Worm (Caenorhabditis elegans) whole organism, L4 larva: ENCODE results near the gene ZK643.5.

Experiments used
- F26F4.8 ChIP-seq: fragments of 200-800 bp; sonication (Bioruptor generic); conservative IDR thresholded peaks from 2 replicates; pipeline ENCODE4 v1.3.6; 2022; ENCODE audit warnings: missing genetic modification characterization, missing compliant biosample characterization
- F44E2.7 ChIP-seq: fragments of 200-800 bp; sonication (Bioruptor generic); IDR thresholded peaks from 2 replicates; pipeline ENCODE4 v2.1.2; 2022; ENCODE audit warnings: missing genetic modification characterization, missing compliant biosample characterization
- F49E8.2 ChIP-seq: sonication (generic microtip); optimal IDR thresholded peaks from 2 replicates; lab custom pipeline; 2016; ENCODE audit warnings: missing compliant biosample characterization, mild to moderate bottlenecking, missing genetic modification characterization, borderline replicate concordance
- Y5F2A.4 ChIP-seq: fragments of 200-800 bp; sonication (Bioruptor generic); optimal IDR thresholded peaks from 2 replicates; lab custom pipeline; 2018; ENCODE audit warnings: mild to moderate bottlenecking, missing genetic modification characterization, missing compliant biosample characterization
- ZK337.2 ChIP-seq: fragments of 200-800 bp; sonication (Bioruptor generic); IDR thresholded peaks from 2 replicates; pipeline ENCODE4 v1.3.6; 2022; ENCODE audit warnings: missing genetic modification reagents, missing genetic modification characterization, missing compliant biosample characterization
- aha-1 ChIP-seq: fragments of 150-350 bp; peaks from one replicate; lab custom pipeline; 2014; ENCODE audit warnings: missing biosample characterization, missing genetic modification characterization
- ama-1 ChIP-seq: fragments of 150-350 bp; optimal IDR thresholded peaks from 2 replicates; lab custom pipeline; 2014; ENCODE audit warnings: inconsistent platforms, mixed read lengths
- arid-1 ChIP-seq: fragments of 200-800 bp; sonication (Bioruptor generic); conservative IDR thresholded peaks from 2 replicates; pipeline ENCODE4 v1.3.6; 2022; ENCODE audit warnings: missing genetic modification reagents, missing genetic modification characterization, missing compliant biosample characterization
- attf-4 ChIP-seq: sonication (generic microtip); optimal IDR thresholded peaks from 3 replicates; lab custom pipeline; 2017; ENCODE audit warnings: missing biosample characterization, missing genetic modification characterization
- ceh-28 ChIP-seq: fragments of 150-350 bp; optimal IDR thresholded peaks from 2 replicates; lab custom pipeline; 2014; ENCODE audit warnings: missing biosample characterization, missing genetic modification reagents, missing genetic modification characterization
- ces-1 ChIP-seq: fragments of 150-350 bp; sonication (generic microtip); optimal IDR thresholded peaks from 4 replicates; lab custom pipeline; 2014; ENCODE audit warnings: missing biosample characterization, missing genetic modification reagents, missing genetic modification characterization
- ctbp-1 ChIP-seq: fragments of 200-800 bp; sonication (Bioruptor generic); IDR thresholded peaks from 2 replicates; pipeline ENCODE4 v1.3.6; 2022; ENCODE audit warnings: missing genetic modification reagents, missing genetic modification characterization, missing compliant biosample characterization
- daf-12 ChIP-seq: fragments of 150-350 bp; optimal IDR thresholded peaks from 2 replicates; lab custom pipeline; 2014; ENCODE audit warnings: missing biosample characterization, missing genetic modification reagents, missing genetic modification characterization
- dmd-6 ChIP-seq: fragments of 200-800 bp; sonication (Bioruptor generic); IDR thresholded peaks from 2 replicates; pipeline ENCODE4 v1.3.6; 2022; ENCODE audit warnings: missing genetic modification reagents, missing genetic modification characterization, missing compliant biosample characterization
- fkh-10 ChIP-seq: fragments of 150-350 bp; optimal IDR thresholded peaks from 2 replicates; lab custom pipeline; 2014; ENCODE audit warnings: missing biosample characterization, missing genetic modification reagents, missing genetic modification characterization
- gei-8 ChIP-seq: fragments of 200-800 bp; sonication (Bioruptor generic); optimal IDR thresholded peaks from 2 replicates; lab custom pipeline; 2018; ENCODE audit warnings: mild to moderate bottlenecking, missing genetic modification characterization, missing compliant biosample characterization
- hif-1 ChIP-seq, 2 experiments: sonication (generic microtip); optimal IDR thresholded peaks; 2 replicates each; lab custom pipeline; 2016 to 2017; ENCODE audit warnings: missing compliant biosample characterization in 2 of 2, missing genetic modification characterization in 2 of 2, missing genetic modification reagents in 2 of 2, missing genotype in 2 of 2, mild to moderate bottlenecking in 1 of 2
- hlh-11 ChIP-seq: fragments of 200-800 bp; sonication (Bioruptor generic); optimal IDR thresholded peaks from 2 replicates; lab custom pipeline; 2018; ENCODE audit warnings: mild to moderate bottlenecking, missing genetic modification characterization, missing compliant biosample characterization
- hlh-30 ChIP-seq: sonication (generic microtip); optimal IDR thresholded peaks from 2 replicates; lab custom pipeline; 2017; ENCODE audit warnings: antibody characterized with exemption, mild to moderate bottlenecking, missing genetic modification characterization, missing compliant biosample characterization; ENCODE audit not compliant: insufficient read depth
- hmg-1.1 ChIP-seq: fragments of 200-800 bp; sonication (Bioruptor generic); IDR thresholded peaks from 2 replicates; pipeline ENCODE4 v1.3.6; 2022; ENCODE audit warnings: missing genetic modification reagents, missing genetic modification characterization, missing compliant biosample characterization
- lin-15B ChIP-seq: fragments of 150-350 bp; sonication (generic microtip); optimal IDR thresholded peaks from 3 replicates; lab custom pipeline; 2014; ENCODE audit warnings: missing biosample characterization, missing genetic modification characterization
- lin-29 ChIP-seq: fragments of 200-800 bp; sonication (Bioruptor generic); IDR thresholded peaks from 2 replicates; pipeline ENCODE4 v1.3.6; 2022; ENCODE audit warnings: missing genetic modification reagents, missing genetic modification characterization, missing compliant biosample characterization
- lin-39 ChIP-seq: fragments of 150-350 bp; optimal IDR thresholded peaks from 2 replicates; lab custom pipeline; 2014; ENCODE audit warnings: missing biosample characterization, missing genetic modification reagents, missing genetic modification characterization
- lsy-2 ChIP-seq, 2 experiments: fragments of 150-350 bp in 1 of 2; sonication (generic microtip) in 1 of 2; optimal IDR thresholded peaks; 2 replicates each; lab custom pipeline; 2014 to 2017; ENCODE audit warnings: missing biosample characterization in 2 of 2, missing genetic modification characterization in 2 of 2
- mdl-1 ChIP-seq, 2 experiments: fragments of 150-350 bp in 1 of 2; sonication (generic microtip) in 1 of 2; optimal IDR thresholded peaks; 2 replicates each; lab custom pipeline; 2014 to 2017; ENCODE audit warnings: missing biosample characterization in 2 of 2, missing genetic modification characterization in 2 of 2
- mep-1 ChIP-seq: fragments of 150-350 bp; sonication (generic microtip); optimal IDR thresholded peaks from 3 replicates; lab custom pipeline; 2014; ENCODE audit warnings: missing biosample characterization, missing genetic modification characterization
- mes-2 ChIP-seq: sonication (generic microtip); optimal IDR thresholded peaks from 2 replicates; lab custom pipeline; 2016; ENCODE audit warnings: missing genotype, mild to moderate bottlenecking, missing genetic modification characterization, missing compliant biosample characterization; ENCODE audit not compliant: poor library complexity, severe bottlenecking
- mxl-3 ChIP-seq: fragments of 200-800 bp; sonication (Bioruptor generic); optimal IDR thresholded peaks from 2 replicates; lab custom pipeline; 2018; ENCODE audit warnings: mild to moderate bottlenecking, missing genetic modification characterization, missing compliant biosample characterization
- nhr-10 ChIP-seq: fragments of 150-350 bp; optimal IDR thresholded peaks from 2 replicates; lab custom pipeline; 2014; ENCODE audit warnings: missing biosample characterization, missing genetic modification characterization
- nhr-11 ChIP-seq: fragments of 150-350 bp; optimal IDR thresholded peaks from 2 replicates; lab custom pipeline; 2014; ENCODE audit warnings: missing biosample characterization, missing genetic modification characterization
- nhr-111 ChIP-seq: fragments of 200-800 bp; sonication (Bioruptor generic); optimal IDR thresholded peaks from 2 replicates; lab custom pipeline; 2018; ENCODE audit warnings: mild to moderate bottlenecking, missing genetic modification characterization, missing compliant biosample characterization
- nhr-25 ChIP-seq: sonication (generic microtip); optimal IDR thresholded peaks from 2 replicates; lab custom pipeline; 2017; ENCODE audit warnings: missing genetic modification characterization, mild to moderate bottlenecking, missing compliant biosample characterization, antibody characterized with exemption, moderate library complexity, borderline replicate concordance; ENCODE audit not compliant: insufficient read depth
- nhr-28 ChIP-seq: fragments of 150-350 bp; optimal IDR thresholded peaks from 2 replicates; lab custom pipeline; 2014; ENCODE audit warnings: missing biosample characterization, missing genetic modification characterization
- nhr-41 ChIP-seq: fragments of 200-800 bp; sonication (Bioruptor generic); IDR thresholded peaks from 2 replicates; pipeline ENCODE4 v1.3.6; 2022; ENCODE audit warnings: missing genetic modification reagents, missing genetic modification characterization, missing compliant biosample characterization
- rbr-2 ChIP-seq: sonication (generic microtip); optimal IDR thresholded peaks from 2 replicates; lab custom pipeline; 2016; ENCODE audit warnings: missing genotype, missing genetic modification characterization, missing compliant biosample characterization
- sdz-12 ChIP-seq: fragments of 200-800 bp; sonication (Bioruptor generic); optimal IDR thresholded peaks from 2 replicates; lab custom pipeline; 2018; ENCODE audit warnings: mild to moderate bottlenecking, missing genetic modification characterization, missing compliant biosample characterization
- set-16 ChIP-seq: fragments of 200-800 bp; sonication (Bioruptor generic); IDR thresholded peaks from 2 replicates; pipeline ENCODE4 v1.3.6; 2022; ENCODE audit warnings: missing genetic modification reagents, missing genetic modification characterization, missing compliant biosample characterization
- snpc-1.2 ChIP-seq: fragments of 200-800 bp; sonication (Bioruptor generic); IDR thresholded peaks from 2 replicates; pipeline ENCODE4 v1.3.6; 2022; ENCODE audit warnings: missing genetic modification reagents, missing genetic modification characterization, missing compliant biosample characterization
- snpc-4 ChIP-seq: fragments of 150-350 bp; optimal IDR thresholded peaks from 2 replicates; lab custom pipeline; 2014; ENCODE audit warnings: missing biosample characterization, missing genetic modification characterization
- tag-97 ChIP-seq: fragments of 200-800 bp; sonication (Bioruptor generic); IDR thresholded peaks from 2 replicates; pipeline ENCODE4 v1.3.6; 2022; ENCODE audit warnings: missing genetic modification characterization, missing compliant biosample characterization
- unc-62 ChIP-seq, 3 experiments: fragments of 150-350 bp in 1 of 3; sonication (generic microtip); optimal IDR thresholded peaks in 2 of 3; peaks in 1 of 3; 1 replicate in 1 of 3; 2 replicates in 2 of 3; lab custom pipeline; 2014 to 2017; ENCODE audit warnings: missing biosample characterization in 3 of 3, missing genetic modification characterization in 3 of 3, missing genetic modification reagents in 3 of 3, missing genotype in 1 of 3
- zfp-3 ChIP-seq: fragments of 200-800 bp; sonication (Bioruptor generic); conservative IDR thresholded peaks from 2 replicates; pipeline ENCODE4 v1.3.6; 2022; ENCODE audit warnings: missing genetic modification reagents, missing genetic modification characterization, missing compliant biosample characterization
- ztf-7 ChIP-seq: fragments of 150-350 bp; optimal IDR thresholded peaks from 2 replicates; lab custom pipeline; 2014; ENCODE audit warnings: missing biosample characterization, missing genetic modification characterization

ZK643.5 gene

DNA sequence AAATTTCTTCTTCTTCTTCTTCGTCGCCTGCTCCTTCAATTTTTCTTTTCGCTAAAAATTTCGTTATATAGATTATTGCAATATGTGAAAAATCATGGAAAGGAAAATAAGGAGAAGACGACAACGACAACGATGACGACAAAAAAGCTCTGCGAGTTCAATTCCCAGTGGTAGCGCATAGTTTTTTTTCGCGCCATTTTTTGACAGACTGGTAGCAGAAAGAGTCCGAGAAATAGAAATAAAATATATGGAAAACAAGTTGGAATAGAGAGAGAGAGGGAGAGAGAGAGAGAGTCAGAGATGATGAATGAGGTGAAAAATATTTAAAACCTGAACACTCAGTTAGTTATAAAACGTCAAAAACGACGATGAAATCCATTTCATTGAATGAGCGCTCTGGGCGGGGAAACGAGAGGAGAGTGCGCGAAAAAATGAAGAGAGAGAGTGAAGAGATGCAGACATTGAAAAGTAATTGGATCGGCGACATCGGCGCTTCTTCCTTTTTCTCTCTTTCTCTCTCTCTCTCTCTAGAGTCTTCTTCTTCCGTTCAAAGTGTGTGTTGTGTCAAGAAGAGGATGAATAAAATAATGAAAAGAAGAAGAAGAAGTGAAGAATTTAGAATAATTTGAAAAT is 26.0 kb upstream of the ZK643.5 start, which contains the start of gene pde-2:
Gene pde-2, minus strand, starts transcription at position 51 of the 633 bp plus-strand sequence.
- TF ChIP-seq lsy-2 (tag; optimal IDR thresholded peaks at IDR 0.05; lab: Kevin White, UChicago) (peak in 1 of 2 experiments; percentile 76), F49E8.2 (tag; lab: Kevin White, UChicago) (no peak), hif-1 (tag; optimal IDR thresholded peaks at IDR 0.05; lab: Kevin White, UChicago) (peak in 1 of 2 experiments; percentile 9), nhr-28 (tag; lab: Kevin White, UChicago) (peak; percentile 14), F26F4.8 (GFP tag; lab: Robert Waterston, UW) (no peak), ceh-28 (tag; lab: Kevin White, UChicago) (no peak), ces-1 (GFP tag; lab: Kevin White, UChicago) (peak; percentile 51), daf-12 (tag; lab: Kevin White, UChicago) (no peak), gei-8 (GFP tag; lab: Kevin White, UChicago) (no peak), arid-1 (GFP tag; lab: Robert Waterston, UW) (no peak), ztf-7 (no peak), nhr-10 (no peak), mxl-3 (GFP tag; lab: Kevin White, UChicago) (no peak), nhr-11 (tag; lab: Kevin White, UChicago) (peak; percentile 41), dmd-6 (GFP tag; lab: Robert Waterston, UW) (no peak), nhr-111 (GFP tag; lab: Kevin White, UChicago) (no peak), hlh-30 (tag; lab: Kevin White, UChicago) (peak; percentile 32), ama-1 (lab: Kevin White, UChicago) (no peak), nhr-25 (tag; lab: Kevin White, UChicago) (peak; percentile 30), mep-1 (peak; percentile 62), tag-97 (GFP tag; lab: Robert Waterston, UW) (no peak), ctbp-1 (GFP tag; lab: Robert Waterston, UW) (peak; percentile 76), hmg-1.1 (peak; percentile 40; the same call in 1 of the 2 replicates), rbr-2 (peak; percentile 52), mdl-1 (tag; optimal IDR thresholded peaks at IDR 0.05; lab: Kevin White, UChicago) (peak in 1 of 2 experiments; percentile 20), nhr-41 (GFP tag; lab: Robert Waterston, UW) (no peak), fkh-10 (GFP tag; lab: Kevin White, UChicago) (peak; percentile 70), snpc-4 (tag; lab: Kevin White, UChicago) (no peak), zfp-3 (GFP tag; lab: Robert Waterston, UW) (no peak; the same call in 1 of the 2 replicates), lin-39 (no peak), ZK337.2 (GFP tag; lab: Robert Waterston, UW) (no peak), aha-1 (tag; lab: Kevin White, UChicago) (peak; percentile 78), snpc-1.2 (GFP tag; lab: Robert Waterston, UW) (no peak), attf-4 (tag; lab: Kevin White, UChicago) (no peak), F44E2.7 (no peak), hlh-11 (tag; lab: Kevin White, UChicago) (peak; percentile 54), mes-2 (tag; lab: Kevin White, UChicago) (peak; percentile 41), set-16 (GFP tag; lab: Robert Waterston, UW) (peak; percentile 39)

DNA sequence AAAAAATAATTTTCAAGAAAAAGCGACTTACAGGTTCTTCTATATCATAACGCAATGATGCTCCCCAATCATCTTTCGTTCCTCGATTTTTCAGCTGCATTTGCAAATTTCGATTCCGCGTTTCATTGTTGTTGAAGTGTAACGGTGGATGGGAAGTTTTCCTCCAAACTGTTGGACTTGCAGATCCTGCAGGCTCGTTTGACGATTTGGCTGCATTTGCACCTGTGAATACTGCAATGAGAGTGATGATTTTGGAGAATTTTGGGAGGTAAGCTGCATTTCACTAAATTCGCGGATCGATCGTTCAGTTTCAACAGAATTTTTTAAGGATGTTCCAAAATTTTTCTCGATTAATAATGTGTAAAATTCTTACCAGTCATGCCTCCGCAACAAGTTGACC is 24.9 kb upstream of the ZK643.5 start:
- no peak for TF ChIP-seq mes-2 (tag; lab: Kevin White, UChicago)
- no peak for TF ChIP-seq lin-29 (GFP tag; lab: Robert Waterston, UW)
- TF ChIP-seq ceh-28 (tag; lab: Kevin White, UChicago) = no peak
- no peak for TF ChIP-seq lin-15B (tag; lab: Kevin White, UChicago)
- TF ChIP-seq sdz-12 (GFP tag; lab: Kevin White, UChicago) = no peak
- no peak for TF ChIP-seq Y5F2A.4 (GFP tag; lab: Kevin White, UChicago)
- no peak for TF ChIP-seq nhr-111 (GFP tag; lab: Kevin White, UChicago)
- TF ChIP-seq unc-62 (GFP tag; optimal IDR thresholded peaks at IDR 0.05 in 1 of 2; lab: Kevin White, UChicago) = peak in 1 of 2 experiments; percentile 91
- no peak for TF ChIP-seq unc-62 (tag; optimal IDR thresholded peaks at IDR 0.05; lab: Kevin White, UChicago)
- no peak for TF ChIP-seq hif-1 (tag; optimal IDR thresholded peaks at IDR 0.05; lab: Kevin White, UChicago)
- no peak for TF ChIP-seq ztf-7
- TF ChIP-seq aha-1 (tag; lab: Kevin White, UChicago) = peak; percentile 84
